Worm (Caenorhabditis elegans) whole organism, young adult: ENCODE results near the gene ZK507.1.

Experiments used
- B0261.1 ChIP-seq: sonication (generic microtip); optimal IDR thresholded peaks from 2 replicates; lab custom pipeline; 2016; ENCODE audit warnings: mild to moderate bottlenecking, missing genetic modification characterization, moderate library complexity, missing compliant biosample characterization
- B0336.3 ChIP-seq: fragments of 200-800 bp; sonication (Bioruptor generic); IDR thresholded peaks from 2 replicates; pipeline ENCODE4 v1.3.6; 2022; ENCODE audit warnings: missing genetic modification characterization, missing compliant biosample characterization
- F22D6.2 ChIP-seq: sonication (generic microtip); optimal IDR thresholded peaks from 2 replicates; lab custom pipeline; 2016; ENCODE audit warnings: mild to moderate bottlenecking, missing genetic modification characterization, missing compliant biosample characterization
- F37B4.10 ChIP-seq: fragments of 200-800 bp; sonication (Bioruptor generic); IDR thresholded peaks from 2 replicates; pipeline ENCODE4 v1.3.6; 2022; ENCODE audit warnings: missing genetic modification characterization, missing compliant biosample characterization
- F39B2.1 ChIP-seq: fragments of 200-800 bp; sonication (Bioruptor generic); IDR thresholded peaks from 2 replicates; pipeline ENCODE4 v1.3.6; 2022; ENCODE audit warnings: missing genetic modification reagents, missing genetic modification characterization, missing compliant biosample characterization
- F55B11.4 ChIP-seq: sonication (generic microtip); optimal IDR thresholded peaks from 2 replicates; lab custom pipeline; 2016; ENCODE audit warnings: missing compliant biosample characterization, missing genetic modification characterization, borderline replicate concordance; ENCODE audit not compliant: insufficient read depth
- F57A8.1 ChIP-seq: fragments of 200-800 bp; sonication (Bioruptor generic); optimal IDR thresholded peaks from 2 replicates; lab custom pipeline; 2018; ENCODE audit warnings: mild to moderate bottlenecking, missing genetic modification characterization, moderate library complexity, missing compliant biosample characterization
- F57C9.4 ChIP-seq: sonication (generic microtip); optimal IDR thresholded peaks from 2 replicates; lab custom pipeline; 2017; ENCODE audit warnings: mild to moderate bottlenecking, missing genetic modification characterization, missing compliant biosample characterization
- K11D2.4 ChIP-seq: fragments of 200-800 bp; sonication (Bioruptor generic); IDR thresholded peaks from 2 replicates; pipeline ENCODE4 v1.3.6; 2022; ENCODE audit warnings: missing genetic modification reagents, missing genetic modification characterization, missing compliant biosample characterization
- Y56A3A.18 ChIP-seq: fragments of 200-800 bp; sonication (Bioruptor generic); IDR thresholded peaks from 2 replicates; pipeline ENCODE4 v1.3.6; 2022; ENCODE audit warnings: missing genetic modification reagents, missing genetic modification characterization, missing compliant biosample characterization
- ZK185.1 ChIP-seq: sonication (generic microtip); optimal IDR thresholded peaks from 2 replicates; lab custom pipeline; 2016; ENCODE audit warnings: mild to moderate bottlenecking, missing genetic modification characterization, missing compliant biosample characterization; ENCODE audit not compliant: poor library complexity, severe bottlenecking
- akir-1 ChIP-seq: fragments of 200-800 bp; sonication (Bioruptor generic); optimal IDR thresholded peaks from 2 replicates; lab custom pipeline; 2018; ENCODE audit warnings: mild to moderate bottlenecking, missing genetic modification characterization, moderate library complexity, missing compliant biosample characterization
- ama-1 ChIP-seq, 3 experiments: fragments of 150-350 bp in 1 of 3; sonication (generic microtip) in 2 of 3; optimal IDR thresholded peaks; 2 replicates each; lab custom pipeline; 2014 to 2018; ENCODE audit warnings: missing biosample characterization in 2 of 3, missing genetic modification characterization in 2 of 3, missing genetic modification reagents in 2 of 3
- athp-1 ChIP-seq: sonication (generic microtip); optimal IDR thresholded peaks from 2 replicates; lab custom pipeline; 2017; ENCODE audit warnings: mild to moderate bottlenecking, missing genetic modification characterization, missing compliant biosample characterization
- attf-3 ChIP-seq: fragments of 200-800 bp; sonication (Bioruptor generic); conservative IDR thresholded peaks from 2 replicates; pipeline ENCODE4 v1.3.6; 2022; ENCODE audit warnings: missing genetic modification reagents, missing genetic modification characterization, missing compliant biosample characterization
- attf-5 ChIP-seq: fragments of 200-800 bp; sonication (Bioruptor generic); optimal IDR thresholded peaks from 2 replicates; lab custom pipeline; 2018; ENCODE audit warnings: mild to moderate bottlenecking, missing genetic modification characterization, missing compliant biosample characterization
- bed-1 ChIP-seq: fragments of 200-800 bp; sonication (Bioruptor generic); IDR thresholded peaks from 2 replicates; pipeline ENCODE4 v1.3.6; 2022; ENCODE audit warnings: missing genetic modification reagents, missing genetic modification characterization, missing compliant biosample characterization
- cebp-2 ChIP-seq: fragments of 200-800 bp; sonication (Bioruptor generic); IDR thresholded peaks from 2 replicates; pipeline ENCODE4 v1.3.6; 2022; ENCODE audit warnings: missing genetic modification characterization, missing compliant biosample characterization
- ceh-100 ChIP-seq: fragments of 200-800 bp; sonication (Bioruptor generic); IDR thresholded peaks from 2 replicates; pipeline ENCODE4 v1.3.6; 2022; ENCODE audit warnings: missing genetic modification reagents, missing genetic modification characterization, missing compliant biosample characterization
- ceh-27 ChIP-seq: fragments of 200-800 bp; sonication (Bioruptor generic); optimal IDR thresholded peaks from 2 replicates; lab custom pipeline; 2018; ENCODE audit warnings: mild to moderate bottlenecking, missing genetic modification characterization, moderate library complexity, missing compliant biosample characterization
- ceh-91 ChIP-seq: fragments of 200-800 bp; sonication (Bioruptor generic); IDR thresholded peaks from 2 replicates; pipeline ENCODE4 v1.3.6; 2022; ENCODE audit warnings: missing genetic modification reagents, missing genetic modification characterization, missing compliant biosample characterization
- die-1 ChIP-seq: sonication (generic microtip); optimal IDR thresholded peaks from 2 replicates; lab custom pipeline; 2016; ENCODE audit warnings: missing genotype, mild to moderate bottlenecking, missing genetic modification characterization, missing compliant biosample characterization
- dpl-1 ChIP-seq: fragments of 150-350 bp; optimal IDR thresholded peaks from 2 replicates; lab custom pipeline; 2014; ENCODE audit warnings: missing biosample characterization, missing genetic modification reagents, missing genetic modification characterization
- egl-18 ChIP-seq: fragments of 200-800 bp; sonication (Bioruptor generic); IDR thresholded peaks from 2 replicates; pipeline ENCODE4 v1.3.6; 2022; ENCODE audit warnings: missing genetic modification reagents, missing genetic modification characterization, missing compliant biosample characterization
- egl-44 ChIP-seq: fragments of 200-800 bp; sonication (Bioruptor generic); IDR thresholded peaks from 2 replicates; pipeline ENCODE4 v1.3.6; 2022; ENCODE audit warnings: missing genetic modification reagents, missing genetic modification characterization, missing compliant biosample characterization
- ekl-4 ChIP-seq: fragments of 200-800 bp; sonication (Bioruptor generic); IDR thresholded peaks from 2 replicates; pipeline ENCODE4 v1.3.6; 2022; ENCODE audit warnings: missing genetic modification reagents, missing genetic modification characterization, missing compliant biosample characterization
- gei-17 ChIP-seq: fragments of 200-800 bp; sonication (Bioruptor generic); optimal IDR thresholded peaks from 2 replicates; lab custom pipeline; 2018; ENCODE audit warnings: mild to moderate bottlenecking, missing genetic modification characterization, missing compliant biosample characterization
- hlh-12 ChIP-seq: sonication (generic microtip); optimal IDR thresholded peaks from 2 replicates; lab custom pipeline; 2016; ENCODE audit warnings: missing genetic modification characterization, missing compliant biosample characterization
- hmg-1.2 ChIP-seq: fragments of 200-800 bp; sonication (Bioruptor generic); IDR thresholded peaks from 2 replicates; pipeline ENCODE4 v1.3.6; 2022; ENCODE audit warnings: missing genetic modification reagents, missing genetic modification characterization, missing compliant biosample characterization
- let-526 ChIP-seq: fragments of 200-800 bp; sonication (Bioruptor generic); IDR thresholded peaks from 2 replicates; pipeline ENCODE4 v1.3.6; 2022; ENCODE audit warnings: missing genetic modification reagents, missing genetic modification characterization, missing compliant biosample characterization
- let-607 ChIP-seq, 2 experiments: fragments of 200-800 bp in 1 of 2; sonication (Bioruptor generic) in 1 of 2; sonication (generic microtip) in 1 of 2; optimal IDR thresholded peaks; 2 replicates each; lab custom pipeline; 2016 to 2018; ENCODE audit warnings: mild to moderate bottlenecking in 2 of 2, missing compliant biosample characterization in 2 of 2, missing genetic modification characterization in 2 of 2, moderate library complexity in 2 of 2, missing genotype in 1 of 2
- lin-35 ChIP-seq, 3 experiments: fragments of 150-350 bp in 2 of 3; sonication (generic microtip) in 1 of 3; optimal IDR thresholded peaks; 2 replicates each; lab custom pipeline; 2014 to 2018; ENCODE audit warnings: missing biosample characterization in 3 of 3, missing genetic modification characterization in 3 of 3, missing genetic modification reagents in 3 of 3
- lir-1 ChIP-seq: fragments of 200-800 bp; sonication (Bioruptor generic); conservative IDR thresholded peaks from 2 replicates; pipeline ENCODE4 v1.3.6; 2022; ENCODE audit warnings: missing genetic modification reagents, missing genetic modification characterization, missing compliant biosample characterization
- madf-10 ChIP-seq: sonication (generic microtip); optimal IDR thresholded peaks from 2 replicates; lab custom pipeline; 2016; ENCODE audit warnings: mild to moderate bottlenecking, missing genetic modification characterization, missing compliant biosample characterization
- madf-6 ChIP-seq: fragments of 200-800 bp; sonication (Bioruptor generic); IDR thresholded peaks from 2 replicates; pipeline ENCODE4 v1.3.6; 2022; ENCODE audit warnings: missing genetic modification reagents, missing genetic modification characterization, missing compliant biosample characterization
- mcd-1 ChIP-seq: fragments of 200-800 bp; sonication (Bioruptor generic); IDR thresholded peaks from 2 replicates; pipeline ENCODE4 v1.3.6; 2022; ENCODE audit warnings: missing genetic modification reagents, missing genetic modification characterization, missing compliant biosample characterization
- nfya-1 ChIP-seq: sonication (generic microtip); optimal IDR thresholded peaks from 2 replicates; lab custom pipeline; 2017; ENCODE audit warnings: antibody characterized with exemption, missing compliant biosample characterization, missing genetic modification characterization, borderline replicate concordance; ENCODE audit not compliant: insufficient read depth
- nfyb-1 ChIP-seq: fragments of 200-800 bp; sonication (Bioruptor generic); IDR thresholded peaks from 2 replicates; pipeline ENCODE4 v1.3.6; 2022; ENCODE audit warnings: missing genetic modification reagents, missing genetic modification characterization, missing compliant biosample characterization
- sea-2 ChIP-seq: fragments of 200-800 bp; sonication (Bioruptor generic); IDR thresholded peaks from 2 replicates; pipeline ENCODE4 v1.3.6; 2022; ENCODE audit warnings: missing genetic modification characterization, missing compliant biosample characterization
- snpc-3.4 ChIP-seq: sonication (generic microtip); optimal IDR thresholded peaks from 2 replicates; lab custom pipeline; 2017; ENCODE audit warnings: missing genetic modification characterization, mild to moderate bottlenecking, missing compliant biosample characterization, antibody characterized with exemption, moderate library complexity, missing genotype, missing genetic modification reagents
- snpc-4 ChIP-seq, 5 experiments: fragments of 150-350 bp in 1 of 5; sonication (generic microtip) in 4 of 5; optimal IDR thresholded peaks; 2 replicates each; lab custom pipeline; 2014 to 2018; ENCODE audit warnings: missing genetic modification characterization in 5 of 5, missing biosample characterization in 3 of 5, antibody characterized with exemption in 2 of 5, mild to moderate bottlenecking in 2 of 5, missing compliant biosample characterization in 2 of 5, missing genotype in 2 of 5, moderate library complexity in 2 of 5, missing genetic modification reagents in 1 of 5
- somi-1 ChIP-seq: fragments of 200-800 bp; sonication (Bioruptor generic); optimal IDR thresholded peaks from 2 replicates; lab custom pipeline; 2018; ENCODE audit warnings: mild to moderate bottlenecking, missing genetic modification characterization, missing compliant biosample characterization
- sptf-2 ChIP-seq: fragments of 200-800 bp; sonication (Bioruptor generic); optimal IDR thresholded peaks from 2 replicates; lab custom pipeline; 2018; ENCODE audit warnings: mild to moderate bottlenecking, missing genetic modification characterization, missing compliant biosample characterization
- tbp1 ChIP-seq: fragments of 200-800 bp; sonication (Bioruptor generic); optimal IDR thresholded peaks from 2 replicates; lab custom pipeline; 2018; ENCODE audit warnings: mild to moderate bottlenecking, missing genetic modification characterization, missing compliant biosample characterization
- xnd-1 ChIP-seq: sonication (generic microtip); optimal IDR thresholded peaks from 2 replicates; lab custom pipeline; 2016; ENCODE audit warnings: missing genotype, missing genetic modification reagents, missing genetic modification characterization, missing compliant biosample characterization
- ztf-18 ChIP-seq: sonication (generic microtip); optimal IDR thresholded peaks from 2 replicates; lab custom pipeline; 2016; ENCODE audit warnings: missing genotype, mild to moderate bottlenecking, missing genetic modification characterization, missing compliant biosample characterization
- ztf-25 ChIP-seq: fragments of 200-800 bp; sonication (Bioruptor generic); IDR thresholded peaks from 2 replicates; pipeline ENCODE4 v1.3.6; 2022; ENCODE audit warnings: missing genetic modification reagents, missing genetic modification characterization, missing compliant biosample characterization

ZK507.1 gene

ce11 chrIII:9104060-9104459 is 2.9 kb upstream of the ZK507.1 start:
- no peak for TF ChIP-seq let-607 (tag; optimal IDR thresholded peaks at IDR 0.05; lab: Kevin White, UChicago)
- TF ChIP-seq ama-1 (optimal IDR thresholded peaks at IDR 0.05; lab: Kevin White, UChicago): no peak
- TF ChIP-seq ama-1 (GFP tag; optimal IDR thresholded peaks at IDR 0.05; lab: Kevin White, UChicago): peak in 1 of 2 experiments; percentile 3
- peak; percentile 34 for TF ChIP-seq athp-1 (tag; lab: Kevin White, UChicago)
- TF ChIP-seq tbp1 (GFP tag; lab: Kevin White, UChicago): peak; percentile 94
- peak; percentile 64 for TF ChIP-seq attf-3 (GFP tag; lab: Robert Waterston, UW)
- peak; percentile 72 for TF ChIP-seq mcd-1 (GFP tag; lab: Robert Waterston, UW)
- no peak for TF ChIP-seq madf-10
- no peak for TF ChIP-seq cebp-2
- peak; percentile 86 for TF ChIP-seq snpc-4 (GFP tag; optimal IDR thresholded peaks at IDR 0.05; lab: Kevin White, UChicago)
- peak; percentile 51 to 96 (median 88) for TF ChIP-seq snpc-4 (tag; optimal IDR thresholded peaks at IDR 0.05; lab: Kevin White, UChicago)
- peak; percentile 70 for TF ChIP-seq ztf-18
- no peak; the same call in 1 of the 2 replicates for TF ChIP-seq ceh-100 (GFP tag; lab: Robert Waterston, UW)
- TF ChIP-seq F37B4.10: no peak
- TF ChIP-seq ekl-4: peak; percentile 63; the same call in 1 of the 2 replicates
- peak; percentile 35 for TF ChIP-seq ceh-27
- TF ChIP-seq hmg-1.2 (GFP tag; lab: Robert Waterston, UW): peak; percentile 77
- TF ChIP-seq die-1: peak; percentile 86
- TF ChIP-seq F57A8.1 (GFP tag; lab: Kevin White, UChicago): no peak
- peak; percentile 30 for TF ChIP-seq snpc-3.4
- peak; percentile 45 for TF ChIP-seq ZK185.1
- no peak for TF ChIP-seq F22D6.2 (tag; lab: Kevin White, UChicago)
- TF ChIP-seq nfya-1 (tag; lab: Kevin White, UChicago): no peak
- no peak for TF ChIP-seq F39B2.1
- no peak for TF ChIP-seq gei-17 (GFP tag; lab: Kevin White, UChicago)
- 0 out of 2 replicates have a peak, but pooled peaks have one; percentile 36 for TF ChIP-seq egl-18 (GFP tag; lab: Robert Waterston, UW)
- TF ChIP-seq B0336.3 (GFP tag; lab: Robert Waterston, UW): peak; percentile 62
- TF ChIP-seq xnd-1: no peak
- TF ChIP-seq attf-5 (GFP tag; lab: Kevin White, UChicago): peak; percentile 53
- TF ChIP-seq F55B11.4 (tag; lab: Kevin White, UChicago): no peak
- TF ChIP-seq ceh-91 (GFP tag; lab: Robert Waterston, UW): peak; percentile 52
- TF ChIP-seq dpl-1 (GFP tag; lab: Kevin White, UChicago): no peak
- peak; percentile 85 for TF ChIP-seq nfyb-1 (GFP tag; lab: Robert Waterston, UW)
- peak; percentile 24 for TF ChIP-seq somi-1
- 0 out of 2 replicates have a peak, but pooled peaks have one; percentile 50 for TF ChIP-seq ztf-25 (GFP tag; lab: Robert Waterston, UW)
- TF ChIP-seq lin-35 (GFP tag; optimal IDR thresholded peaks at IDR 0.05; lab: Kevin White, UChicago): no peak
- no peak for TF ChIP-seq lir-1 (GFP tag; lab: Robert Waterston, UW)
- no peak for TF ChIP-seq sea-2 (GFP tag; lab: Robert Waterston, UW)
- no peak for TF ChIP-seq hlh-12 (tag; lab: Kevin White, UChicago)
- TF ChIP-seq bed-1: no peak
- TF ChIP-seq sptf-2 (GFP tag; lab: Kevin White, UChicago): no peak
- no peak for TF ChIP-seq F57C9.4
- peak; percentile 76; the same call in 1 of the 2 replicates for TF ChIP-seq let-526 (GFP tag; lab: Robert Waterston, UW)
- peak; percentile 55; the same call in 1 of the 2 replicates for TF ChIP-seq madf-6 (GFP tag; lab: Robert Waterston, UW)
- no peak for TF ChIP-seq K11D2.4 (GFP tag; lab: Robert Waterston, UW)
- peak; percentile 88 for TF ChIP-seq egl-44 (GFP tag; lab: Robert Waterston, UW)
- peak; percentile 84 for TF ChIP-seq B0261.1 (tag; lab: Kevin White, UChicago)
- no peak for TF ChIP-seq akir-1 (GFP tag; lab: Kevin White, UChicago)
- 0 out of 2 replicates have a peak, but pooled peaks have one; percentile 70 for TF ChIP-seq Y56A3A.18 (GFP tag; lab: Robert Waterston, UW)
